Worm (Caenorhabditis elegans): Measurements from ENCODE around the gene srg-24.

DNA sequence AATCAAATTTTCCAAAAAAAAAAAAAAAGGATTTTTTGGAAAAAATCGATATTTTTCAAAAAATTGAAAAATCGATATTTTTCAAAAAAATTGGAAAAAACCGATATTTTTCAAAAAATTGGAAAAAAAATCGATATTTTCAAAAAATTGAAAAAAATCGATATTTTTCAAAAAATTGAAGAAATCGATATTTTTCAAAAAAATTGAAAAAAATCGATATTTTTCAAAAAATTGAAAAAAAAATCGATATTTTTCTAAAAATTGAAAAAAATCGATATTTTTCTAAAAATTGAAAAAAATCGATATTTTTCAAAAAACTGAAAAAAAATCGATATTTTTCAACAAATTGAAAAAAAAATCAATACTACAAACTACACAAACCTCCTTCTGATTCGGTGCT, 36.5 kb downstream of the srg-24 start:
- TF ChIP-seq ama-1 (optimal IDR thresholded peaks at IDR 0.05) (no peak), pqm-1 (tag; optimal IDR thresholded peaks at IDR 0.05) (no peak), zag-1 (tag; optimal IDR thresholded peaks at IDR 0.05) (no peak), nhr-12 (tag; optimal IDR thresholded peaks at IDR 0.05) (no peak), elt-3 (tag; optimal IDR thresholded peaks at IDR 0.05) (no peak), R02D3.7 (tag; optimal IDR thresholded peaks at IDR 0.05) (no peak), nhr-77 (tag; optimal IDR thresholded peaks at IDR 0.05) (no peak), ceh-28 (tag; optimal IDR thresholded peaks at IDR 0.05) (peak; percentile 96), nhr-76 (tag; optimal IDR thresholded peaks at IDR 0.05) (no peak), ceh-9 (tag; optimal IDR thresholded peaks at IDR 0.05) (no peak), fkh-10 (GFP tag; optimal IDR thresholded peaks at IDR 0.05) (no peak), sea-2 (GFP tag; optimal IDR thresholded peaks at IDR 0.05) (no peak), lin-39 (tag; optimal IDR thresholded peaks at IDR 0.05) (no peak)
